Worm (Caenorhabditis elegans) whole organism, young adult: ENCODE results near the gene R151.8.
A peak's percentile ranks its signal among the peaks of the same experiment; 100 is the strongest.

Source experiments
- C06A6.2 ChIP-seq: fragments of 200-800 bp; sonication (Bioruptor generic); conservative IDR thresholded peaks from 2 replicates; pipeline ENCODE4 v1.3.6; 2022; ENCODE audit warnings: missing genetic modification characterization, missing compliant biosample characterization
- C17E4.6 ChIP-seq: fragments of 200-800 bp; sonication (Bioruptor generic); IDR thresholded peaks from 2 replicates; pipeline ENCODE4 v1.3.6; 2022; ENCODE audit warnings: missing genetic modification reagents, missing genetic modification characterization, missing compliant biosample characterization
- D2030.7 ChIP-seq: fragments of 200-800 bp; sonication (Bioruptor generic); IDR thresholded peaks from 2 replicates; pipeline ENCODE4 v1.3.6; 2022; ENCODE audit warnings: missing genetic modification reagents, missing genetic modification characterization, missing compliant biosample characterization
- F10E7.11 ChIP-seq: sonication (generic microtip); optimal IDR thresholded peaks from 2 replicates; lab custom pipeline; 2017; ENCODE audit warnings: mild to moderate bottlenecking, missing genetic modification characterization, moderate library complexity, missing compliant biosample characterization
- F52B5.7 ChIP-seq: sonication (generic microtip); optimal IDR thresholded peaks from 2 replicates; lab custom pipeline; 2016; ENCODE audit warnings: mild to moderate bottlenecking, missing genetic modification characterization, missing compliant biosample characterization
- K12H6.12 ChIP-seq: fragments of 200-800 bp; sonication (Bioruptor generic); optimal IDR thresholded peaks from 2 replicates; lab custom pipeline; 2018; ENCODE audit warnings: mild to moderate bottlenecking, missing genetic modification characterization, missing compliant biosample characterization
- Y53F4B.3 ChIP-seq: fragments of 200-800 bp; sonication (Bioruptor generic); IDR thresholded peaks from 2 replicates; pipeline ENCODE4 v1.3.6; 2022; ENCODE audit warnings: missing genetic modification reagents, missing genetic modification characterization, missing compliant biosample characterization
- Y53G8AR.9 ChIP-seq: fragments of 200-800 bp; sonication (Bioruptor generic); conservative IDR thresholded peaks from 2 replicates; pipeline ENCODE4 v1.3.6; 2022; ENCODE audit warnings: missing genetic modification reagents, missing genetic modification characterization, missing compliant biosample characterization
- Y67H2A.10 ChIP-seq: fragments of 200-800 bp; sonication (Bioruptor generic); conservative IDR thresholded peaks from 2 replicates; pipeline ENCODE4 v1.3.6; 2022; ENCODE audit warnings: missing genetic modification reagents, missing genetic modification characterization, missing compliant biosample characterization
- ZK185.1 ChIP-seq: sonication (generic microtip); optimal IDR thresholded peaks from 2 replicates; lab custom pipeline; 2016; ENCODE audit warnings: mild to moderate bottlenecking, missing genetic modification characterization, missing compliant biosample characterization; ENCODE audit not compliant: poor library complexity, severe bottlenecking
- aptf-2 ChIP-seq: fragments of 200-800 bp; sonication (Bioruptor generic); conservative IDR thresholded peaks from 2 replicates; pipeline ENCODE4 v1.3.6; 2022; ENCODE audit warnings: missing genetic modification reagents, missing genetic modification characterization, missing compliant biosample characterization
- cebp-2 ChIP-seq: fragments of 200-800 bp; sonication (Bioruptor generic); IDR thresholded peaks from 2 replicates; pipeline ENCODE4 v1.3.6; 2022; ENCODE audit warnings: missing genetic modification characterization, missing compliant biosample characterization
- die-1 ChIP-seq: sonication (generic microtip); optimal IDR thresholded peaks from 2 replicates; lab custom pipeline; 2016; ENCODE audit warnings: missing genotype, mild to moderate bottlenecking, missing genetic modification characterization, missing compliant biosample characterization
- dpl-1 ChIP-seq: fragments of 150-350 bp; optimal IDR thresholded peaks from 2 replicates; lab custom pipeline; 2014; ENCODE audit warnings: missing biosample characterization, missing genetic modification reagents, missing genetic modification characterization
- egrh-3 ChIP-seq: fragments of 200-800 bp; sonication (Bioruptor generic); IDR thresholded peaks from 2 replicates; pipeline ENCODE4 v1.3.6; 2022; ENCODE audit warnings: missing genetic modification reagents, missing genetic modification characterization, missing compliant biosample characterization
- ets-4 ChIP-seq: fragments of 200-800 bp; sonication (Bioruptor generic); optimal IDR thresholded peaks from 2 replicates; lab custom pipeline; 2018; ENCODE audit warnings: mild to moderate bottlenecking, missing genetic modification characterization, missing compliant biosample characterization
- him-1 ChIP-seq: sonication (generic microtip); optimal IDR thresholded peaks from 2 replicates; lab custom pipeline; 2016; ENCODE audit warnings: missing genotype, missing genetic modification reagents, missing genetic modification characterization, missing compliant biosample characterization
- hlh-12 ChIP-seq: sonication (generic microtip); optimal IDR thresholded peaks from 2 replicates; lab custom pipeline; 2016; ENCODE audit warnings: missing genetic modification characterization, missing compliant biosample characterization
- hrde-1 ChIP-seq: sonication (generic microtip); optimal IDR thresholded peaks from 2 replicates; lab custom pipeline; 2016; ENCODE audit warnings: missing genetic modification characterization, mild to moderate bottlenecking, missing compliant biosample characterization, moderate library complexity, missing genotype, missing genetic modification reagents, borderline replicate concordance
- hsf-1 ChIP-seq: fragments of 200-800 bp; sonication (Bioruptor generic); IDR thresholded peaks from 2 replicates; pipeline ENCODE4 v1.3.6; 2022; ENCODE audit warnings: missing genetic modification reagents, missing genetic modification characterization, missing compliant biosample characterization
- lin-26 ChIP-seq: fragments of 200-800 bp; sonication (Bioruptor generic); IDR thresholded peaks from 2 replicates; pipeline ENCODE4 v1.3.6; 2022; ENCODE audit warnings: missing genetic modification reagents, missing genetic modification characterization, missing compliant biosample characterization
- lin-35 ChIP-seq, 3 experiments: fragments of 150-350 bp in 2 of 3; sonication (generic microtip) in 1 of 3; optimal IDR thresholded peaks; 2 replicates each; lab custom pipeline; 2014 to 2018; ENCODE audit warnings: missing biosample characterization in 3 of 3, missing genetic modification characterization in 3 of 3, missing genetic modification reagents in 3 of 3
- lin-40 ChIP-seq: sonication (generic microtip); optimal IDR thresholded peaks from 2 replicates; lab custom pipeline; 2016; ENCODE audit warnings: missing genetic modification characterization, mild to moderate bottlenecking, missing compliant biosample characterization, missing genotype, missing genetic modification reagents
- lir-1 ChIP-seq: fragments of 200-800 bp; sonication (Bioruptor generic); conservative IDR thresholded peaks from 2 replicates; pipeline ENCODE4 v1.3.6; 2022; ENCODE audit warnings: missing genetic modification reagents, missing genetic modification characterization, missing compliant biosample characterization
- lsl-1 ChIP-seq: fragments of 200-800 bp; sonication (Bioruptor generic); optimal IDR thresholded peaks from 2 replicates; lab custom pipeline; 2018; ENCODE audit warnings: mild to moderate bottlenecking, missing genetic modification characterization, moderate library complexity, missing compliant biosample characterization
- madf-10 ChIP-seq: sonication (generic microtip); optimal IDR thresholded peaks from 2 replicates; lab custom pipeline; 2016; ENCODE audit warnings: mild to moderate bottlenecking, missing genetic modification characterization, missing compliant biosample characterization
- madf-8 ChIP-seq: fragments of 200-800 bp; sonication (Bioruptor generic); conservative IDR thresholded peaks from 2 replicates; pipeline ENCODE4 v1.3.6; 2022; ENCODE audit warnings: missing genetic modification reagents, missing genetic modification characterization, missing compliant biosample characterization
- mcd-1 ChIP-seq: fragments of 200-800 bp; sonication (Bioruptor generic); IDR thresholded peaks from 2 replicates; pipeline ENCODE4 v1.3.6; 2022; ENCODE audit warnings: missing genetic modification reagents, missing genetic modification characterization, missing compliant biosample characterization
- nhr-179 ChIP-seq: sonication (generic microtip); optimal IDR thresholded peaks from 2 replicates; lab custom pipeline; 2016; ENCODE audit warnings: mild to moderate bottlenecking, missing genetic modification characterization, missing compliant biosample characterization
- pbrm-1 ChIP-seq: fragments of 200-800 bp; sonication (Bioruptor generic); IDR thresholded peaks from 2 replicates; pipeline ENCODE4 v1.3.6; 2022; ENCODE audit warnings: missing genetic modification reagents, missing genetic modification characterization, missing compliant biosample characterization
- rcor-1 ChIP-seq: fragments of 200-800 bp; sonication (Bioruptor generic); IDR thresholded peaks from 2 replicates; pipeline ENCODE4 v1.3.6; 2022; ENCODE audit warnings: missing genetic modification reagents, missing genetic modification characterization, missing compliant biosample characterization
- sea-2 ChIP-seq: fragments of 200-800 bp; sonication (Bioruptor generic); IDR thresholded peaks from 2 replicates; pipeline ENCODE4 v1.3.6; 2022; ENCODE audit warnings: missing genetic modification characterization, missing compliant biosample characterization
- snpc-1.1 ChIP-seq: sonication (generic microtip); optimal IDR thresholded peaks from 2 replicates; lab custom pipeline; 2017; ENCODE audit warnings: missing genetic modification characterization, mild to moderate bottlenecking, missing compliant biosample characterization, antibody characterized with exemption, moderate library complexity, missing genotype, missing genetic modification reagents; ENCODE audit not compliant: insufficient read depth
- snpc-1.3 ChIP-seq: sonication (generic microtip); optimal IDR thresholded peaks from 2 replicates; lab custom pipeline; 2017; ENCODE audit warnings: missing genetic modification characterization, mild to moderate bottlenecking, missing compliant biosample characterization, antibody characterized with exemption, moderate library complexity, missing genotype, missing genetic modification reagents; ENCODE audit not compliant: insufficient read depth
- snpc-4 ChIP-seq, 5 experiments: fragments of 150-350 bp in 1 of 5; sonication (generic microtip) in 4 of 5; optimal IDR thresholded peaks; 2 replicates each; lab custom pipeline; 2014 to 2018; ENCODE audit warnings: missing genetic modification characterization in 5 of 5, missing biosample characterization in 3 of 5, antibody characterized with exemption in 2 of 5, mild to moderate bottlenecking in 2 of 5, missing compliant biosample characterization in 2 of 5, missing genotype in 2 of 5, moderate library complexity in 2 of 5, missing genetic modification reagents in 1 of 5
- somi-1 ChIP-seq: fragments of 200-800 bp; sonication (Bioruptor generic); optimal IDR thresholded peaks from 2 replicates; lab custom pipeline; 2018; ENCODE audit warnings: mild to moderate bottlenecking, missing genetic modification characterization, missing compliant biosample characterization
- tbp1 ChIP-seq: fragments of 200-800 bp; sonication (Bioruptor generic); optimal IDR thresholded peaks from 2 replicates; lab custom pipeline; 2018; ENCODE audit warnings: mild to moderate bottlenecking, missing genetic modification characterization, missing compliant biosample characterization
- tlf-1 ChIP-seq: fragments of 200-800 bp; sonication (Bioruptor generic); optimal IDR thresholded peaks from 2 replicates; lab custom pipeline; 2018; ENCODE audit warnings: mild to moderate bottlenecking, missing genetic modification characterization, missing compliant biosample characterization
- zfh-2 ChIP-seq: fragments of 200-800 bp; sonication (Bioruptor generic); conservative IDR thresholded peaks from 2 replicates; pipeline ENCODE4 v1.3.6; 2022; ENCODE audit warnings: missing genetic modification reagents, missing genetic modification characterization, missing compliant biosample characterization
- ztf-28 ChIP-seq: fragments of 200-800 bp; sonication (Bioruptor generic); IDR thresholded peaks from 2 replicates; pipeline ENCODE4 v1.3.6; 2022; ENCODE audit warnings: missing genetic modification reagents, missing genetic modification characterization, missing compliant biosample characterization

R151.8 gene

DNA sequence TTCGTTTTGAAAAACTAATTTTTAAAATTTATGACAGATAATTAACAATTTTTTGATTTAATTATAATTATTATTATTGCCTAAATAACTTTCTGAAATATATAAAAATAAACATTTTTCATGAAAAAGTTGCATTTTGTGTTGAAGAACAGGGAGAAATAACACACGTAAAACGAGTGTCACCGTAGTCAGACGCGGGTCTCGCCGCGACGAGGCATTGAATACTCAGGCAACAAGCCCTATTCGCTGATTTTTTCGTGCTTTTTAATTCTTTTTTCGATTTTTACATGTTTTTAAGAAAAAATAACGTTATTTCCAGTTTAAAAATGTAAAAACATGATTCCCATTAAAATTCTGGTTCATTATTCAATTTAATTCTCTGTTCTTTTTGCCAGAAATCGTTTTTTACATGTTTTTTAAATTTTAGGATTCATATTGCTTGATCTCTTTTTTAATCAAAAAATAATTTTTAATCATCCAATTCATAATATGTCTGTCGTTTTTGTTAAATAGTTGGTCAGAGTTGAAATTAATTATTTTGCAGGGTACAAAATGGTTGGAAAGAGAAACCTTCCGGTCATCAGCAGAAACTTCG lies 21.6 kb downstream of the R151.8 start, which contains the start of gene rpl-6 (continued):
- TF ChIP-seq die-1 (tag; lab: Kevin White, UChicago) (no peak), ztf-28 (GFP tag; lab: Robert Waterston, UW) (0 out of 2 replicates have a peak, but pooled peaks have one; percentile 62), snpc-4 (GFP tag; optimal IDR thresholded peaks at IDR 0.05; lab: Kevin White, UChicago) (no peak), snpc-4 (tag; optimal IDR thresholded peaks at IDR 0.05; lab: Kevin White, UChicago) (peak; percentile 49 to 76 (median 62)), D2030.7 (GFP tag; lab: Robert Waterston, UW) (0 out of 2 replicates have a peak, but pooled peaks have one; percentile 44), ZK185.1 (tag; lab: Kevin White, UChicago) (peak; percentile 65), Y53G8AR.9 (peak; percentile 84), Y67H2A.10 (GFP tag; lab: Robert Waterston, UW) (peak; percentile 59), mcd-1 (peak; percentile 81), F52B5.7 (tag; lab: Kevin White, UChicago) (no peak), aptf-2 (no peak), snpc-1.1 (peak; percentile 37), cebp-2 (no peak), lir-1 (GFP tag; lab: Robert Waterston, UW) (peak; percentile 28; the same call in 1 of the 2 replicates), sea-2 (GFP tag; lab: Robert Waterston, UW) (no peak), snpc-1.3 (peak; percentile 76), madf-8 (peak; percentile 54), hsf-1 (no peak), egrh-3 (GFP tag; lab: Robert Waterston, UW) (no peak), dpl-1 (GFP tag; lab: Kevin White, UChicago) (peak; percentile 35), C06A6.2 (GFP tag; lab: Robert Waterston, UW) (no peak; the same call in 1 of the 2 replicates), pbrm-1 (GFP tag; lab: Robert Waterston, UW) (peak; percentile 72), lin-26 (GFP tag; lab: Robert Waterston, UW) (no peak), lin-35 (GFP tag; optimal IDR thresholded peaks at IDR 0.05; lab: Kevin White, UChicago) (peak in 1 of 3 experiments; percentile 86), zfh-2 (GFP tag; lab: Robert Waterston, UW) (no peak), tlf-1 (GFP tag; lab: Kevin White, UChicago) (peak; percentile 88), him-1 (no peak), ets-4 (GFP tag; lab: Kevin White, UChicago) (no peak), F10E7.11 (tag; lab: Kevin White, UChicago) (no peak), lsl-1 (GFP tag; lab: Kevin White, UChicago) (peak; percentile 91), hrde-1 (tag; lab: Kevin White, UChicago) (no peak), rcor-1 (GFP tag; lab: Robert Waterston, UW) (peak; percentile 73), hlh-12 (no peak), C17E4.6 (GFP tag; lab: Robert Waterston, UW) (no peak), K12H6.12 (tag; lab: Kevin White, UChicago) (peak; percentile 8), madf-10 (tag; lab: Kevin White, UChicago) (peak; percentile 4)

- TF ChIP-seq tbp1 (GFP tag; lab: Kevin White, UChicago) (no peak), lin-40 (peak; percentile 20), die-1 (tag; lab: Kevin White, UChicago) (no peak), nhr-179 (no peak), Y53F4B.3 (no peak), somi-1 (peak; percentile 26)
These were observed 26.3 kb downstream of the R151.8 start for ce11 chrIII:7203130-7203775.
